Worm (Caenorhabditis elegans): Measurements from ENCODE around the gene fbxb-31.

DNA sequence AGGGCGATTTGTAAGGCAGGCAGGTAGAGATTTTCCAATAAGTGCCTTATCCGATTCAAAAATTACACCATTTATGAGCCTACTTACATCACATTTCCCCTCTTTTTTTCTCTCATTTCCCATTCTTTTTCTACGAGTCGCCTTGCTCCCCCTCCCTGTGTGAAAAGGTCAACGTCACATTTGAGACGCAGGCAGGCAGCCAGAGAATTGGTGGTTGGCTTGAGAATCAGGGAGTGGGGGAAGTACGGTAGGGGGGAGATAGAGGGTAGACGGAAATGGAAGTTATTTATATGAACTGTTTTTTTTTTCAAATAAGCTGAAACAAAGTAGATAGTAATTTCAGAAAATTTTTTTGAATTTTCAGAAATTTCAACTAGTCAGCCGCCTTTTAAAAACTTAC is 22.5 kb downstream of the fbxb-31 start:
- TF ChIP-seq nhr-12 (tag; optimal IDR thresholded peaks at IDR 0.05) = no peak
- TF ChIP-seq zag-1 (tag; optimal IDR thresholded peaks at IDR 0.05) = no peak
- TF ChIP-seq mab-5 (tag; optimal IDR thresholded peaks at IDR 0.05) = no peak
- TF ChIP-seq ztf-11 (tag; optimal IDR thresholded peaks at IDR 0.05) = no peak
- TF ChIP-seq nhr-77 (tag; optimal IDR thresholded peaks at IDR 0.05) = no peak
- no peak for TF ChIP-seq elt-3 (tag; optimal IDR thresholded peaks at IDR 0.05)
- TF ChIP-seq nhr-237 (tag; optimal IDR thresholded peaks at IDR 0.05) = no peak
- no peak for TF ChIP-seq unc-62 (GFP tag; optimal IDR thresholded peaks at IDR 0.05)
- TF ChIP-seq nhr-25 (tag; optimal IDR thresholded peaks at IDR 0.05) = no peak
- no peak for TF ChIP-seq skn-1 (tag; optimal IDR thresholded peaks at IDR 0.05)
- TF ChIP-seq aly-2 (tag; optimal IDR thresholded peaks at IDR 0.05) = no peak
- TF ChIP-seq R02D3.7 (tag; optimal IDR thresholded peaks at IDR 0.05) = no peak

Measured in whole organism, L2 larva.